Fruit fly (Drosophila melanogaster) whole organism, embryonic: ENCODE measurements around the gene Rab39.

Experiments used
- Asciz ChIP-seq: fragments of 200-800 bp; sonication (Bioruptor generic); optimal IDR thresholded peaks from 2 replicates; lab custom pipeline; 2017; ENCODE audit warnings: missing biosample characterization, mild to moderate bottlenecking, missing genetic modification characterization, missing genetic modification reagents
- Atf-2 ChIP-seq: fragments of 200-800 bp; sonication (Bioruptor generic); optimal IDR thresholded peaks from 2 replicates; lab custom pipeline; 2016; ENCODE audit warnings: missing biosample characterization, missing genetic modification characterization
- CG1024 ChIP-seq: fragments of 200-800 bp; sonication (Bioruptor generic); IDR thresholded peaks from 2 replicates; pipeline ENCODE4 v1.3.6; 2022; ENCODE audit warnings: missing biosample characterization, missing genetic modification characterization
- CG10366 ChIP-seq: fragments of 200-800 bp; sonication (Bioruptor generic); IDR thresholded peaks from 2 replicates; pipeline ENCODE4 v1.3.6; 2022; ENCODE audit warnings: missing biosample characterization, missing genetic modification characterization
- CG10462 ChIP-seq: fragments of 200-800 bp; sonication (Bioruptor generic); optimal IDR thresholded peaks from 2 replicates; lab custom pipeline; 2016; ENCODE audit warnings: missing biosample characterization, missing genetic modification characterization
- CG10979 ChIP-seq: fragments of 200-800 bp; sonication (Bioruptor generic); optimal IDR thresholded peaks from 2 replicates; lab custom pipeline; 2018; ENCODE audit warnings: missing biosample characterization, mild to moderate bottlenecking, missing genetic modification characterization, moderate library complexity
- CG11695 ChIP-seq: fragments of 200-800 bp; sonication (Bioruptor generic); IDR thresholded peaks from 3 replicates; pipeline ENCODE4 v1.3.6; 2022; ENCODE audit warnings: missing biosample characterization, missing genetic modification characterization
- CG14441 ChIP-seq: fragments of 200-800 bp; sonication (Bioruptor generic); IDR thresholded peaks from 2 replicates; pipeline ENCODE4 v1.3.6; 2022; ENCODE audit warnings: missing biosample characterization, missing genetic modification characterization
- CG15011 ChIP-seq: fragments of 200-800 bp; sonication (Bioruptor generic); optimal IDR thresholded peaks from 3 replicates; lab custom pipeline; 2018; ENCODE audit warnings: missing biosample characterization, mild to moderate bottlenecking, missing genetic modification characterization
- CG17612 ChIP-seq: fragments of 200-800 bp; sonication (Bioruptor generic); IDR thresholded peaks from 2 replicates; pipeline ENCODE4 v1.3.6; 2022; ENCODE audit warnings: missing biosample characterization, missing genetic modification characterization
- CG18262 ChIP-seq: fragments of 200-800 bp; optimal IDR thresholded peaks from 3 replicates; lab custom pipeline; 2019; ENCODE audit warnings: missing biosample characterization, mild to moderate bottlenecking, missing genetic modification characterization, moderate library complexity
- CG18476 ChIP-seq: fragments of 200-800 bp; sonication (Bioruptor generic); optimal IDR thresholded peaks from 2 replicates; lab custom pipeline; 2016; ENCODE audit warnings: missing biosample characterization, mild to moderate bottlenecking, missing genetic modification characterization
- CG2202 ChIP-seq: fragments of 200-800 bp; sonication (Bioruptor generic); optimal IDR thresholded peaks from 2 replicates; lab custom pipeline; 2018; ENCODE audit warnings: missing biosample characterization, mild to moderate bottlenecking, missing genetic modification characterization
- CG30020 ChIP-seq: fragments of 200-800 bp; optimal IDR thresholded peaks from 2 replicates; lab custom pipeline; 2019; ENCODE audit warnings: missing biosample characterization, mild to moderate bottlenecking, missing genetic modification characterization, moderate library complexity
- CG3163 ChIP-seq: fragments of 200-800 bp; sonication (Bioruptor generic); optimal IDR thresholded peaks from 3 replicates; lab custom pipeline; 2016; ENCODE audit warnings: missing biosample characterization, missing genetic modification characterization
- CG6272 ChIP-seq: fragments of 200-800 bp; sonication (Bioruptor generic); IDR thresholded peaks from 2 replicates; pipeline ENCODE4 v1.3.6; 2022; ENCODE audit warnings: missing biosample characterization, missing genetic modification characterization
- CG6683 ChIP-seq: fragments of 200-800 bp; sonication (Bioruptor generic); optimal IDR thresholded peaks from 2 replicates; lab custom pipeline; 2017; ENCODE audit warnings: missing biosample characterization, mild to moderate bottlenecking, missing genetic modification characterization, missing genetic modification reagents
- CG7357 ChIP-seq: fragments of 200-800 bp; sonication (Bioruptor generic); IDR thresholded peaks from 3 replicates; pipeline ENCODE4 v1.3.6; 2022; ENCODE audit warnings: missing biosample characterization, missing genetic modification characterization
- CG7963 ChIP-seq: fragments of 200-800 bp; sonication (Bioruptor generic); IDR thresholded peaks from 3 replicates; pipeline ENCODE4 v1.3.6; 2022; ENCODE audit warnings: missing biosample characterization, missing genetic modification characterization; ENCODE audit not compliant: partially characterized antibody
- CG9932 ChIP-seq: fragments of 200-800 bp; sonication (Bioruptor generic); IDR thresholded peaks from 2 replicates; pipeline ENCODE4 v1.3.6; 2022; ENCODE audit warnings: missing biosample characterization, missing genetic modification characterization
- CTCF ChIP-seq: fragments of 200-800 bp; sonication (Bioruptor generic); optimal IDR thresholded peaks from 2 replicates; lab custom pipeline; 2017; ENCODE audit warnings: missing biosample characterization, mild to moderate bottlenecking, missing genetic modification characterization, moderate library complexity
- D ChIP-seq, 2 experiments: fragments of 200-800 bp in 1 of 2; fragments of >200 bp in 1 of 2; sonication (Bioruptor generic) in 1 of 2; optimal IDR thresholded peaks; 2 replicates in 1 of 2; 3 replicates in 1 of 2; lab custom pipeline; 2017; ENCODE audit warnings: mild to moderate bottlenecking in 1 of 2, missing biosample characterization in 1 of 2, missing genetic modification characterization in 1 of 2, missing genetic modification reagents in 1 of 2
- Dp ChIP-seq: fragments of 200-800 bp; sonication (Bioruptor generic); optimal IDR thresholded peaks from 2 replicates; lab custom pipeline; 2018; ENCODE audit warnings: missing biosample characterization, mild to moderate bottlenecking, missing genetic modification characterization, moderate library complexity
- E2f1 ChIP-seq: fragments of 200-800 bp; sonication (Bioruptor generic); IDR thresholded peaks from 2 replicates; pipeline ENCODE4 v1.3.6; 2022; ENCODE audit warnings: missing biosample characterization, missing genetic modification characterization
- E2f2 ChIP-seq: fragments of 200-800 bp; sonication (Bioruptor generic); IDR thresholded peaks from 2 replicates; pipeline ENCODE4 v1.3.6; 2022; ENCODE audit warnings: missing biosample characterization, missing genetic modification characterization
- H2.0 ChIP-seq: fragments of 200-800 bp; sonication (Bioruptor generic); IDR thresholded peaks from 2 replicates; pipeline ENCODE4 v1.3.6; 2022; ENCODE audit warnings: missing biosample characterization, missing genetic modification characterization
- HHEX ChIP-seq: fragments of 200-800 bp; sonication (Bioruptor generic); optimal IDR thresholded peaks from 3 replicates; lab custom pipeline; 2017; ENCODE audit warnings: missing biosample characterization, mild to moderate bottlenecking, missing genetic modification characterization, missing genetic modification reagents
- HLH3B ChIP-seq: fragments of 200-800 bp; sonication (Bioruptor generic); IDR thresholded peaks from 2 replicates; pipeline ENCODE4 v1.3.6; 2022; ENCODE audit warnings: missing biosample characterization, missing genetic modification characterization
- Hmx ChIP-seq: fragments of 200-800 bp; sonication (Bioruptor generic); optimal IDR thresholded peaks from 2 replicates; lab custom pipeline; 2016; ENCODE audit warnings: missing biosample characterization, missing genetic modification characterization
- Nf-YB ChIP-seq: fragments of 200-800 bp; sonication (Bioruptor generic); optimal IDR thresholded peaks from 3 replicates; lab custom pipeline; 2019; ENCODE audit warnings: missing biosample characterization, mild to moderate bottlenecking, missing genetic modification characterization, moderate library complexity
- Side ChIP-seq: fragments of 200-800 bp; sonication (Bioruptor generic); optimal IDR thresholded peaks from 2 replicates; lab custom pipeline; 2016; ENCODE audit warnings: missing biosample characterization, missing genetic modification characterization
- Tbp ChIP-seq: fragments of >200 bp; optimal IDR thresholded peaks from 2 replicates; lab custom pipeline; 2018; ENCODE audit warnings: missing biosample characterization, missing genetic modification characterization
- Usf ChIP-seq: fragments of 200-800 bp; sonication (Bioruptor generic); optimal IDR thresholded peaks from 2 replicates; lab custom pipeline; 2017; ENCODE audit warnings: missing genotype, missing biosample characterization, missing genetic modification characterization
- aop ChIP-seq: fragments of 200-800 bp; sonication (Bioruptor generic); IDR thresholded peaks from 2 replicates; pipeline ENCODE4 v1.3.6; 2022; ENCODE audit warnings: missing biosample characterization, missing genetic modification characterization
- bcd ChIP-seq: fragments of 200-800 bp; sonication (Bioruptor generic); optimal IDR thresholded peaks from 2 replicates; lab custom pipeline; 2017; ENCODE audit warnings: missing biosample characterization, mild to moderate bottlenecking, missing genetic modification characterization
- bigmax ChIP-seq: fragments of 200-800 bp; sonication (Bioruptor generic); optimal IDR thresholded peaks from 2 replicates; lab custom pipeline; 2018; ENCODE audit warnings: missing biosample characterization, mild to moderate bottlenecking, missing genetic modification characterization
- danr ChIP-seq: fragments of 200-800 bp; sonication (Bioruptor generic); IDR thresholded peaks from 2 replicates; pipeline ENCODE4 v1.3.6; 2022; ENCODE audit warnings: missing biosample characterization, missing genetic modification characterization
- fu2 ChIP-seq: fragments of 200-800 bp; sonication (Bioruptor generic); optimal IDR thresholded peaks from 2 replicates; lab custom pipeline; 2016; ENCODE audit warnings: missing biosample characterization, missing genetic modification characterization
- gem ChIP-seq: fragments of 200-800 bp; sonication (Bioruptor generic); optimal IDR thresholded peaks from 2 replicates; lab custom pipeline; 2019; ENCODE audit warnings: missing biosample characterization, mild to moderate bottlenecking, missing genetic modification characterization, moderate library complexity
- gsb-n ChIP-seq: fragments of 200-800 bp; sonication (Bioruptor generic); optimal IDR thresholded peaks from 3 replicates; lab custom pipeline; 2018; ENCODE audit warnings: missing biosample characterization, mild to moderate bottlenecking, missing genetic modification characterization
- hb ChIP-seq: fragments of 200-800 bp; sonication (Bioruptor generic); IDR thresholded peaks from 3 replicates; pipeline ENCODE4 v1.3.6; 2022; ENCODE audit warnings: missing biosample characterization, missing genetic modification characterization; ENCODE audit not compliant: partially characterized antibody
- hth ChIP-seq: fragments of >200 bp; optimal IDR thresholded peaks from 2 replicates; lab custom pipeline; 2017; ENCODE audit warnings: inconsistent platforms
- jigr1 ChIP-seq: fragments of 200-800 bp; sonication (Bioruptor generic); IDR thresholded peaks from 3 replicates; pipeline ENCODE4 v1.3.6; 2022; ENCODE audit warnings: missing biosample characterization, missing genetic modification characterization
- lab ChIP-seq: fragments of 200-800 bp; sonication (Bioruptor generic); optimal IDR thresholded peaks from 3 replicates; lab custom pipeline; 2017; ENCODE audit warnings: missing biosample characterization, missing genetic modification characterization, mild to moderate bottlenecking, moderate library complexity, missing genetic modification reagents
- lilli ChIP-seq: fragments of 200-800 bp; sonication (Bioruptor generic); optimal IDR thresholded peaks from 3 replicates; lab custom pipeline; 2016; ENCODE audit warnings: missing biosample characterization, missing genetic modification characterization
- mam ChIP-seq: fragments of 200-800 bp; sonication (Bioruptor generic); optimal IDR thresholded peaks from 3 replicates; lab custom pipeline; 2016; ENCODE audit warnings: missing biosample characterization, missing genetic modification characterization
- pho ChIP-seq: fragments of 200-800 bp; sonication (Bioruptor generic); optimal IDR thresholded peaks from 2 replicates; lab custom pipeline; 2016; ENCODE audit warnings: missing biosample characterization, missing genetic modification characterization
- slou ChIP-seq: fragments of 200-800 bp; sonication (Bioruptor generic); optimal IDR thresholded peaks from 3 replicates; lab custom pipeline; 2016; ENCODE audit warnings: missing biosample characterization, missing genetic modification characterization
- usp ChIP-seq: fragments of >200 bp; optimal IDR thresholded peaks from 2 replicates; lab custom pipeline; 2017; ENCODE audit warnings: missing biosample characterization, missing genetic modification characterization
- z ChIP-seq: fragments of 200-800 bp; sonication (Bioruptor generic); IDR thresholded peaks from 3 replicates; pipeline ENCODE4 v1.3.6; 2022; ENCODE audit warnings: missing biosample characterization, missing genetic modification characterization

The Rab39 gene

DNA sequence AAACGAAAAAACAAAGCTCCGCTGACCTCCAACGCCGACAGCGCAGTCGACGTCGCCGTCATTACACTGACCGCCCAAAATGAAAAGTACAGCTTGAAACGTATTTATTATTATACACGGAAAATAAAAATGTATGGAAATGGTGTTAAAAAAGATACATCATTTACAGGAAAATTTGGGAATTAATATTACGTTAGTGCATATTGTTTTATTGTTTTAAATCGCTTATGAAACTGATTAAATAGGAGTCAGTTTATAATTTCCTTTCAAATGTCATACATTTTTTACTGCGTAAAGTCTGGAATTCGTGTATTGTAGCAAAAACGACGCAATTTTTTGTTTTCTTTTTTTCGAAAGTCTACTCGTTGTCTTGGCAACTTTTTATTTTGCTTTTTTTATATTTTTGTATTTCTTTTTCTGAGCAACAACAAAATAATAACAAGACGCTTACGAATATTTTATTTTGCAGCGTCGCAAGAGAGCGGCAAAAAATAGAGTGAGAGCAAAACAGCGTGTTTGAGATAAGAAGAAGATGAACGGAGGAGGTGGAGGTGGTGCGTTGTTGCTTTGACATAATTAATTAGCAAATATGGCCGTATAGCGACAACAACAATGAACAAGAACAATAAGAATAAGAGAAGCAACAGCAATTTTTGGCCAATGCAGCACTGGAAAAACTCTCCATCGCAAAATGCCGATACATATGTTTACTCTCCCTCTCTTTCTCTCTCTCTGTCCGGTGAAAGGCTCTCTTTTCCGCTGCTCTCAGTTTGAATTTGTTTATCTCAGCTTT lies 42.6 kb upstream of the Rab39 start (continued):
- TF ChIP-seq CG2202 (tag; lab: Kevin White, UChicago) (no peak), CG11695 (GFP tag; lab: Robert Waterston, UW) (peak; percentile 78), CG10366 (peak; percentile 39), gsb-n (tag; lab: Kevin White, UChicago) (peak; percentile 44), slou (GFP tag; lab: Kevin White, UChicago) (peak; percentile 67), CG3163 (no peak), HHEX (peak; percentile 65), CG14441 (GFP tag; lab: Robert Waterston, UW) (peak; percentile 73), CG18476 (GFP tag; lab: Kevin White, UChicago) (peak; percentile 68), E2f1 (GFP tag; lab: Robert Waterston, UW) (peak; percentile 63), D (optimal IDR thresholded peaks at IDR 0.05; lab: Kevin White, UChicago) (no peak), D (GFP tag; optimal IDR thresholded peaks at IDR 0.05; lab: Kevin White, UChicago) (peak; percentile 33), hth (no peak), aop (no peak), H2.0 (peak; percentile 66), lilli (GFP tag; lab: Kevin White, UChicago) (peak; percentile 71), gem (tag; lab: Kevin White, UChicago) (peak; percentile 88), fu2 (GFP tag; lab: Kevin White, UChicago) (peak; percentile 84), CG6683 (GFP tag; lab: Kevin White, UChicago) (peak; percentile 31), CG10462 (GFP tag; lab: Kevin White, UChicago) (peak; percentile 55), CG7963 (GFP tag; lab: Robert Waterston, UW) (no peak), Hmx (GFP tag; lab: Kevin White, UChicago) (peak; percentile 31), danr (GFP tag; lab: Robert Waterston, UW) (0 out of 2 replicates have a peak, but pooled peaks have one; percentile 8), jigr1 (GFP tag; lab: Robert Waterston, UW) (no peak), bcd (GFP tag; lab: Kevin White, UChicago) (peak; percentile 71), bigmax (GFP tag; lab: Kevin White, UChicago) (no peak), CTCF (no peak), usp (no peak), CG18262 (peak; percentile 71), Atf-2 (GFP tag; lab: Kevin White, UChicago) (peak; percentile 72), hb (GFP tag; lab: Robert Waterston, UW) (no peak), CG6272 (0 out of 2 replicates have a peak, but pooled peaks have one; percentile 6), HLH3B (peak; percentile 50; the same call in 1 of the 2 replicates), CG9932 (peak; percentile 67), CG1024 (GFP tag; lab: Robert Waterston, UW) (no peak), CG7357 (GFP tag; lab: Robert Waterston, UW) (peak; percentile 40; the same call in 1 of the 3 replicates), Usf (GFP tag; lab: Kevin White, UChicago) (no peak), Side (GFP tag; lab: Kevin White, UChicago) (peak; percentile 32), mam (GFP tag; lab: Kevin White, UChicago) (peak; percentile 72), Dp (GFP tag; lab: Kevin White, UChicago) (no peak), CG30020 (no peak), lab (GFP tag; lab: Kevin White, UChicago) (peak; percentile 79), Asciz (GFP tag; lab: Kevin White, UChicago) (peak; percentile 63), Tbp (GFP tag; lab: Kevin White, UChicago) (no peak), Nf-YB (GFP tag; lab: Kevin White, UChicago) (peak; percentile 64), E2f2 (peak; percentile 25; the same call in 1 of the 2 replicates), CG10979 (peak; percentile 60), CG15011 (GFP tag; lab: Kevin White, UChicago) (peak; percentile 32), z (no peak), CG17612 (GFP tag; lab: Robert Waterston, UW) (0 out of 2 replicates have a peak, but pooled peaks have one; percentile 24), pho (GFP tag; lab: Kevin White, UChicago) (peak; percentile 79)
